Worm (Caenorhabditis elegans): ENCODE measurements around the gene srbc-43.

The srbc-43 gene

DNA sequence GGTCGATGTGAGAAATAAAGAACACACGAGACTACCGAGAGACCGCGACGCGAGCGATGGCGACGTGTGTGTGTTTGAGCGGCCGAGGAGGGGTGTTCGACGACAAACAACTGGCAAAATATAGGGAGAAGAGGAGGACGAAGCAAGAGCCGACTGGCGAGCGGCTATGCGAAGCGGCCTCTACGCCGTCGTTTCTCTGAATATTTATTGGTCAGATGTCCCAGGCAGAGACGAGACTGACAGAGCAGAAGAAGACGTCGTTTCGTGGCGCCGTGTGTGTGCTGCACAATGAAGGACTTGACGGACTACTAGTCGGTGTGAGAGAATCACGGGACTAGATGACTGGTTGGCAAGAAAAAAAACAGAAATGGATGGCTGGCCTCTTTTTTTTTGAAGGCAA is 28.8 kb upstream of the srbc-43 start:
- TF ChIP-seq unc-55 (GFP tag; optimal IDR thresholded peaks at IDR 0.05) (peak; percentile 29), nhr-25 (tag; optimal IDR thresholded peaks at IDR 0.05) (no peak), mdl-1 (tag; optimal IDR thresholded peaks at IDR 0.05) (peak in 1 of 2 experiments; percentile 7), ZK546.5 (tag; optimal IDR thresholded peaks at IDR 0.05) (no peak), ztf-1 (GFP tag; conservative IDR thresholded peaks at IDR 0.05) (no peak), nhr-10 (tag; optimal IDR thresholded peaks at IDR 0.05) (no peak), nhr-23 (tag; optimal IDR thresholded peaks at IDR 0.05) (no peak), nhr-129 (tag; optimal IDR thresholded peaks at IDR 0.05) (peak; percentile 43), nhr-6 (tag; optimal IDR thresholded peaks at IDR 0.05) (no peak), unc-39 (tag; optimal IDR thresholded peaks at IDR 0.05) (no peak), skn-1 (tag; optimal IDR thresholded peaks at IDR 0.05) (no peak), elt-1 (tag; optimal IDR thresholded peaks at IDR 0.05) (no peak), sem-4 (tag; optimal IDR thresholded peaks at IDR 0.05) (no peak), gmeb-1 (tag; optimal IDR thresholded peaks at IDR 0.05) (no peak), snpc-4 (tag; optimal IDR thresholded peaks at IDR 0.05) (peak; percentile 24), lsy-2 (tag; optimal IDR thresholded peaks at IDR 0.05) (peak in 1 of 2 experiments; percentile 45), ceh-16 (tag; optimal IDR thresholded peaks at IDR 0.05) (no peak), nhr-237 (tag; optimal IDR thresholded peaks at IDR 0.05) (no peak), Y55F3AM.14 (GFP tag; optimal IDR thresholded peaks at IDR 0.05) (no peak), nhr-11 (tag; optimal IDR thresholded peaks at IDR 0.05) (no peak), F13H6.1 (tag; optimal IDR thresholded peaks at IDR 0.05) (peak; percentile 35), peb-1 (tag; optimal IDR thresholded peaks at IDR 0.05) (no peak), C34F6.9 (tag; optimal IDR thresholded peaks at IDR 0.05) (peak; percentile 43), zag-1 (tag; optimal IDR thresholded peaks at IDR 0.05) (peak; percentile 27), lin-11 (tag; optimal IDR thresholded peaks at IDR 0.05) (peak; percentile 80), nhr-77 (tag; optimal IDR thresholded peaks at IDR 0.05) (no peak), sma-9 (GFP tag; optimal IDR thresholded peaks at IDR 0.05) (no peak), sma-9 (tag; optimal IDR thresholded peaks at IDR 0.05) (no peak), lin-13 (GFP tag; optimal IDR thresholded peaks at IDR 0.05) (no peak), nhr-21 (tag; optimal IDR thresholded peaks at IDR 0.05) (no peak), crh-2 (tag; optimal IDR thresholded peaks at IDR 0.05) (peak; percentile 35)

DNA sequence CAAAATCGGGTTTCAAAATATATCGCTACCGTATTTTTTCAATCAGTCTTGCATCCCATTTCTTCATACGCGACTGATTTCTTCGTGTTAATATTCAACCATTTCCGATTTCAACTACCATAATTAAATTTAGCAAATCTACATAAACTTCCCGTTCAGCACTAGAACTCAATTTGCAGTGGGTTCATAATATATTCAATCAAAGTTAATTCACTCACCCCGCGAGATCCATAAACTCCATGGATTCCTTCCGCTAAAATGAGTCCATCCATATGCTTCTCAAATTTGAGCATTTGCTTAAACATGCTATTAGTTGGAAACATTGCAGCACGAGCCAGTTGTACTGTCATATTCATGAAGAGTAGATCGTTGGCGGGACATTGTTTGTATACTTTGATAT is 28.2 kb upstream of the srbc-43 start:
- TF ChIP-seq lsy-2 (tag; optimal IDR thresholded peaks at IDR 0.05) (no peak), nhr-23 (tag; optimal IDR thresholded peaks at IDR 0.05) (no peak), ceh-16 (tag; optimal IDR thresholded peaks at IDR 0.05) (no peak), mbf-1 (tag; optimal IDR thresholded peaks at IDR 0.05) (no peak), zag-1 (tag; optimal IDR thresholded peaks at IDR 0.05) (no peak), R02D3.7 (tag; optimal IDR thresholded peaks at IDR 0.05) (no peak), crh-2 (tag; optimal IDR thresholded peaks at IDR 0.05) (no peak), nhr-129 (tag; optimal IDR thresholded peaks at IDR 0.05) (no peak), peb-1 (tag; optimal IDR thresholded peaks at IDR 0.05) (no peak), aly-2 (tag; optimal IDR thresholded peaks at IDR 0.05) (no peak), lin-13 (GFP tag; optimal IDR thresholded peaks at IDR 0.05) (no peak), ceh-82 (tag; optimal IDR thresholded peaks at IDR 0.05) (no peak), sma-9 (GFP tag; optimal IDR thresholded peaks at IDR 0.05) (no peak), sma-9 (tag; optimal IDR thresholded peaks at IDR 0.05) (no peak), elt-3 (tag; optimal IDR thresholded peaks at IDR 0.05) (no peak), nhr-21 (tag; optimal IDR thresholded peaks at IDR 0.05) (no peak), fos-1 (tag; optimal IDR thresholded peaks at IDR 0.05) (no peak), blmp-1 (tag; optimal IDR thresholded peaks at IDR 0.05; ENCODE audit: insufficient read depth) (no peak), unc-62 (GFP tag; optimal IDR thresholded peaks at IDR 0.05) (no peak)

DNA sequence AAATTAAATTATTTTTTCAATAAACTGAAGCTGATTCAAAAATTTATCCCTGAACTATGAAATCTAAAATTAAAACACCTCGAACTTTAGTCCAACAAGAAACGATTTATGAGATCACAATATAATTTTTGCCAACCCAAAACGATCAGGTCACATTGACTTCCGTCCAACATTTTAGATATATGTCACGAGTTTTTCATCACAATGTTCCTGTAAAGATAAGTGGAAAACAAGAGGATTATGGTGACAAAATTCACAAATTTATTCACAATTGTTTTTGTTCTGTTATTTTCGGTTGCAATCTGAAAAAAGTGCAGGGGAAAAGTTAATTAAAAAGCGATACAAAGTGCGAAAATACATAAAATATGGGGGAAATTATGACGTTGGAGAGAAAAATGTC is 26.4 kb upstream of the srbc-43 start:
- TF ChIP-seq snpc-4 (tag; optimal IDR thresholded peaks at IDR 0.05) (no peak), nhr-11 (tag; optimal IDR thresholded peaks at IDR 0.05) (no peak), skn-1 (tag; optimal IDR thresholded peaks at IDR 0.05) (no peak), C34F6.9 (tag; optimal IDR thresholded peaks at IDR 0.05) (no peak), nhr-129 (tag; optimal IDR thresholded peaks at IDR 0.05) (no peak), lin-39 (tag; optimal IDR thresholded peaks at IDR 0.05) (no peak), blmp-1 (tag; optimal IDR thresholded peaks at IDR 0.05; ENCODE audit: insufficient read depth) (no peak), ztf-4 (tag; optimal IDR thresholded peaks at IDR 0.05) (peak; percentile 10), nhr-10 (tag; optimal IDR thresholded peaks at IDR 0.05) (no peak), R02D3.7 (tag; optimal IDR thresholded peaks at IDR 0.05) (no peak), ceh-82 (tag; optimal IDR thresholded peaks at IDR 0.05) (no peak), unc-55 (GFP tag; optimal IDR thresholded peaks at IDR 0.05) (no peak), zag-1 (tag; optimal IDR thresholded peaks at IDR 0.05) (no peak), sem-4 (tag; optimal IDR thresholded peaks at IDR 0.05) (peak; percentile 19), nhr-21 (tag; optimal IDR thresholded peaks at IDR 0.05) (no peak), elt-1 (tag; optimal IDR thresholded peaks at IDR 0.05) (no peak)
